Fruit fly (Drosophila melanogaster) whole organism, embryonic: Measurements from ENCODE around the gene mei-P26.

Experiments
- ATbp ChIP-seq: fragments of 200-800 bp; sonication (Bioruptor generic); optimal IDR thresholded peaks from 2 replicates; lab custom pipeline; 2017; ENCODE audit warnings: missing biosample characterization, mild to moderate bottlenecking, missing genetic modification characterization, missing genetic modification reagents
- CG1024 ChIP-seq: fragments of 200-800 bp; sonication (Bioruptor generic); IDR thresholded peaks from 2 replicates; pipeline ENCODE4 v1.3.6; 2022; ENCODE audit warnings: missing biosample characterization, missing genetic modification characterization
- CG10565 ChIP-seq: fragments of 200-800 bp; sonication (Bioruptor generic); optimal IDR thresholded peaks from 3 replicates; lab custom pipeline; 2016; ENCODE audit warnings: missing biosample characterization, mild to moderate bottlenecking, missing genetic modification characterization
- CG12104 ChIP-seq: fragments of 200-800 bp; sonication (Bioruptor generic); optimal IDR thresholded peaks from 3 replicates; lab custom pipeline; 2016; ENCODE audit warnings: missing biosample characterization, missing genetic modification characterization
- CG12219 ChIP-seq: fragments of 200-800 bp; sonication (Bioruptor generic); optimal IDR thresholded peaks from 3 replicates; lab custom pipeline; 2018; ENCODE audit warnings: missing biosample characterization, mild to moderate bottlenecking, missing genetic modification characterization
- CG12769 ChIP-seq: fragments of 200-800 bp; sonication (Bioruptor generic); optimal IDR thresholded peaks from 2 replicates; lab custom pipeline; 2019; ENCODE audit warnings: missing biosample characterization, mild to moderate bottlenecking, missing genetic modification characterization, moderate library complexity
- CG13287 ChIP-seq: fragments of 200-800 bp; sonication (Bioruptor generic); IDR thresholded peaks from 2 replicates; pipeline ENCODE4 v1.3.6; 2022; ENCODE audit warnings: missing biosample characterization, missing genetic modification characterization; ENCODE audit not compliant: partially characterized antibody
- CG14860 ChIP-seq: fragments of 200-800 bp; sonication (Bioruptor generic); IDR thresholded peaks from 3 replicates; pipeline ENCODE4 v1.3.6; 2022; ENCODE audit warnings: missing biosample characterization, missing genetic modification characterization; ENCODE audit not compliant: partially characterized antibody
- CG16813 ChIP-seq: fragments of 200-800 bp; sonication (Bioruptor generic); IDR thresholded peaks from 3 replicates; pipeline ENCODE4 v1.3.6; 2022; ENCODE audit warnings: missing biosample characterization, missing genetic modification characterization; ENCODE audit not compliant: partially characterized antibody
- CG17186 ChIP-seq: fragments of 200-800 bp; sonication (Bioruptor generic); optimal IDR thresholded peaks from 3 replicates; lab custom pipeline; 2017; ENCODE audit warnings: missing biosample characterization, missing genetic modification reagents, missing genetic modification characterization
- CG1792 ChIP-seq: fragments of 200-800 bp; sonication (Bioruptor generic); optimal IDR thresholded peaks from 2 replicates; lab custom pipeline; 2016; ENCODE audit warnings: missing biosample characterization, missing genetic modification characterization
- CG18011 ChIP-seq: fragments of 200-800 bp; sonication (Bioruptor generic); optimal IDR thresholded peaks from 2 replicates; lab custom pipeline; 2017; ENCODE audit warnings: missing biosample characterization, missing genetic modification characterization, mild to moderate bottlenecking, moderate library complexity, missing genotype
- CG2129 ChIP-seq: fragments of 200-800 bp; sonication (Bioruptor generic); IDR thresholded peaks from 2 replicates; pipeline ENCODE4 v1.3.6; 2022; ENCODE audit warnings: missing biosample characterization, missing genetic modification characterization; ENCODE audit not compliant: partially characterized antibody
- CG2202 ChIP-seq: fragments of 200-800 bp; sonication (Bioruptor generic); optimal IDR thresholded peaks from 2 replicates; lab custom pipeline; 2018; ENCODE audit warnings: missing biosample characterization, mild to moderate bottlenecking, missing genetic modification characterization
- CG3163 ChIP-seq: fragments of 200-800 bp; sonication (Bioruptor generic); optimal IDR thresholded peaks from 3 replicates; lab custom pipeline; 2016; ENCODE audit warnings: missing biosample characterization, missing genetic modification characterization
- CG34224 ChIP-seq: fragments of 200-800 bp; sonication (Bioruptor generic); IDR thresholded peaks from 3 replicates; pipeline ENCODE4 v1.3.6; 2022; ENCODE audit warnings: missing biosample characterization, missing genetic modification characterization; ENCODE audit not compliant: partially characterized antibody
- CG3847 ChIP-seq: fragments of 200-800 bp; sonication (Bioruptor generic); IDR thresholded peaks from 2 replicates; pipeline ENCODE4 v1.3.6; 2022; ENCODE audit warnings: missing biosample characterization, missing genetic modification characterization
- CG4360 ChIP-seq: fragments of 200-800 bp; sonication (Bioruptor generic); IDR thresholded peaks from 2 replicates; pipeline ENCODE4 v1.3.6; 2022; ENCODE audit warnings: missing biosample characterization, missing genetic modification characterization
- CG6689 ChIP-seq: fragments of 200-800 bp; sonication (Bioruptor generic); IDR thresholded peaks from 2 replicates; pipeline ENCODE4 v1.3.6; 2022; ENCODE audit warnings: missing biosample characterization, missing genetic modification characterization
- CG6791 ChIP-seq: fragments of 200-800 bp; sonication (Bioruptor generic); IDR thresholded peaks from 3 replicates; pipeline ENCODE4 v1.3.6; 2022; ENCODE audit warnings: missing biosample characterization, missing genetic modification characterization; ENCODE audit not compliant: partially characterized antibody
- CG6854 ChIP-seq: fragments of 200-800 bp; sonication (Bioruptor generic); optimal IDR thresholded peaks from 3 replicates; lab custom pipeline; 2017; ENCODE audit warnings: missing biosample characterization, mild to moderate bottlenecking, missing genetic modification characterization
- CG8281 ChIP-seq: fragments of 200-800 bp; sonication (Bioruptor generic); optimal IDR thresholded peaks from 2 replicates; lab custom pipeline; 2018; ENCODE audit warnings: missing biosample characterization, mild to moderate bottlenecking, missing genetic modification characterization, moderate library complexity
- CG8290 ChIP-seq, 3 experiments: fragments of 200-800 bp; sonication (Bioruptor generic); optimal IDR thresholded peaks; 2 replicates each; lab custom pipeline; 2016 to 2019; ENCODE audit warnings: missing biosample characterization in 3 of 3, missing genetic modification characterization in 3 of 3, mild to moderate bottlenecking in 2 of 3, moderate library complexity in 1 of 3
- CG9215 ChIP-seq: fragments of 200-800 bp; sonication (Bioruptor generic); IDR thresholded peaks from 2 replicates; pipeline ENCODE4 v1.3.6; 2022; ENCODE audit warnings: missing biosample characterization, missing genetic modification characterization
- CTCF ChIP-seq: fragments of 200-800 bp; sonication (Bioruptor generic); optimal IDR thresholded peaks from 2 replicates; lab custom pipeline; 2017; ENCODE audit warnings: missing biosample characterization, mild to moderate bottlenecking, missing genetic modification characterization, moderate library complexity
- Dll ChIP-seq: fragments of 200-800 bp; sonication (Bioruptor generic); IDR thresholded peaks from 4 replicates; pipeline ENCODE4 v1.3.6; 2022; ENCODE audit warnings: missing biosample characterization, missing genetic modification characterization; ENCODE audit not compliant: partially characterized antibody
- Doc3 ChIP-seq: fragments of 200-800 bp; sonication (Bioruptor generic); IDR thresholded peaks from 3 replicates; pipeline ENCODE4 v1.3.6; 2022; ENCODE audit warnings: missing biosample characterization, missing genetic modification characterization; ENCODE audit not compliant: partially characterized antibody
- Elba2 ChIP-seq: fragments of 200-800 bp; sonication (Bioruptor generic); optimal IDR thresholded peaks from 3 replicates; lab custom pipeline; 2016; ENCODE audit warnings: missing biosample characterization, missing genetic modification characterization
- Gsc ChIP-seq: fragments of 200-800 bp; sonication (Bioruptor generic); IDR thresholded peaks from 2 replicates; pipeline ENCODE4 v1.3.6; 2022; ENCODE audit warnings: missing biosample characterization, missing genetic modification characterization
- HLH4C ChIP-seq: fragments of 200-800 bp; sonication (Bioruptor generic); IDR thresholded peaks from 3 replicates; pipeline ENCODE4 v1.3.6; 2022; ENCODE audit warnings: missing biosample characterization, missing genetic modification characterization; ENCODE audit not compliant: partially characterized antibody
- HLH54F ChIP-seq: fragments of 200-800 bp; sonication (Bioruptor generic); optimal IDR thresholded peaks from 3 replicates; lab custom pipeline; 2016; ENCODE audit warnings: missing biosample characterization, missing genetic modification characterization
- Hsf ChIP-seq: fragments of 200-800 bp; sonication (Bioruptor generic); optimal IDR thresholded peaks from 3 replicates; lab custom pipeline; 2016; ENCODE audit warnings: missing biosample characterization, missing genetic modification characterization
- Lim3 ChIP-seq: fragments of 200-800 bp; sonication (Bioruptor generic); IDR thresholded peaks from 2 replicates; pipeline ENCODE4 v1.3.6; 2022; ENCODE audit warnings: missing biosample characterization, missing genetic modification characterization
- Nf-YA ChIP-seq: fragments of 200-800 bp; sonication (Bioruptor generic); IDR thresholded peaks from 2 replicates; pipeline ENCODE4 v1.3.6; 2022; ENCODE audit warnings: missing biosample characterization, missing genetic modification characterization
- Ravus ChIP-seq: fragments of 200-800 bp; sonication (Bioruptor generic); IDR thresholded peaks from 2 replicates; pipeline ENCODE4 v1.3.6; 2022; ENCODE audit warnings: missing biosample characterization, missing genetic modification characterization
- Sox102F ChIP-seq: fragments of 200-800 bp; sonication (Bioruptor generic); optimal IDR thresholded peaks from 2 replicates; lab custom pipeline; 2018; ENCODE audit warnings: missing biosample characterization, mild to moderate bottlenecking, missing genetic modification characterization, moderate library complexity
- ato ChIP-seq: fragments of 200-800 bp; sonication (Bioruptor generic); IDR thresholded peaks from 2 replicates; pipeline ENCODE4 v1.3.6; 2022; ENCODE audit warnings: missing biosample characterization, missing genetic modification characterization; ENCODE audit not compliant: partially characterized antibody
- chn ChIP-seq: fragments of 200-800 bp; sonication (Bioruptor generic); optimal IDR thresholded peaks from 2 replicates; lab custom pipeline; 2016; ENCODE audit warnings: missing biosample characterization, missing genetic modification characterization
- exex ChIP-seq: fragments of 200-800 bp; sonication (Bioruptor generic); optimal IDR thresholded peaks from 4 replicates; lab custom pipeline; 2018; ENCODE audit warnings: missing biosample characterization, mild to moderate bottlenecking, missing genetic modification characterization, moderate library complexity
- kay ChIP-seq: fragments of 200-800 bp; sonication (Bioruptor generic); optimal IDR thresholded peaks from 2 replicates; lab custom pipeline; 2016; ENCODE audit warnings: missing biosample characterization, missing genetic modification characterization
- lab ChIP-seq: fragments of 200-800 bp; sonication (Bioruptor generic); optimal IDR thresholded peaks from 3 replicates; lab custom pipeline; 2017; ENCODE audit warnings: missing biosample characterization, missing genetic modification characterization, mild to moderate bottlenecking, moderate library complexity, missing genetic modification reagents
- mld ChIP-seq: fragments of 200-800 bp; sonication (Bioruptor generic); IDR thresholded peaks from 3 replicates; pipeline ENCODE4 v1.3.6; 2022; ENCODE audit warnings: missing biosample characterization, missing genetic modification characterization; ENCODE audit not compliant: partially characterized antibody
- nom ChIP-seq: fragments of 200-800 bp; sonication (Bioruptor generic); optimal IDR thresholded peaks from 2 replicates; lab custom pipeline; 2017; ENCODE audit warnings: missing biosample characterization, missing genetic modification characterization, mild to moderate bottlenecking, moderate library complexity, missing genetic modification reagents
- pho ChIP-seq: fragments of 200-800 bp; sonication (Bioruptor generic); optimal IDR thresholded peaks from 2 replicates; lab custom pipeline; 2016; ENCODE audit warnings: missing biosample characterization, missing genetic modification characterization
- pum ChIP-seq: fragments of 200-800 bp; sonication (Bioruptor generic); optimal IDR thresholded peaks from 2 replicates; lab custom pipeline; 2016; ENCODE audit warnings: missing biosample characterization, missing genetic modification characterization
- ro ChIP-seq: fragments of 200-800 bp; sonication (Bioruptor generic); IDR thresholded peaks from 2 replicates; pipeline ENCODE4 v1.3.6; 2022; ENCODE audit warnings: missing biosample characterization, missing genetic modification characterization
- scrt ChIP-seq: fragments of 200-800 bp; sonication (Bioruptor generic); optimal IDR thresholded peaks from 2 replicates; lab custom pipeline; 2018; ENCODE audit warnings: missing biosample characterization, mild to moderate bottlenecking, missing genetic modification characterization, moderate library complexity
- sens ChIP-seq: fragments of 200-800 bp; sonication (Bioruptor generic); peaks from one replicate; lab custom pipeline; 2016; ENCODE audit warnings: missing biosample characterization, missing genetic modification characterization
- wek ChIP-seq: fragments of 200-800 bp; sonication (Bioruptor generic); optimal IDR thresholded peaks from 3 replicates; lab custom pipeline; 2018; ENCODE audit warnings: missing biosample characterization, mild to moderate bottlenecking, missing genetic modification characterization, moderate library complexity

The mei-P26 gene

DNA sequence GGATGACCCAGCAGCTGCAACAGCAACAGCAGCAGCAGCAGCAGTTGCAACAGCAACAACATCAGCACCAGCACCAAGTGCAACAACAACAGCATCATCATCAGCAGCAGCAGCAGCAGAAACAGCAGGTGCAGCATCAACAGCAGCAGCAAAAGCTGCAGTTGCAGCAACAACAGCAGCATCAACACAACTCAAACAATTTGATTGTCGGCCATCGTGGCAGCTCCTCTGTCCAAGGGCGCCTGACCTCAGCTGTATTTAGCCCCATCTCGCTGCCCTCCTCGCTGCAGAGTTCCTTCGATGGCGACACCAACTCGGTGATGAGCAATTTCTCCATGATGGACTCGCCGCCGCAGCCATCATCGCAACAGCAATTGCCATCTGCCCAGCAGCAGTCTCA lies 5.2 kb downstream of the mei-P26 start:
- no peak for TF ChIP-seq ATbp
- no peak for TF ChIP-seq CG12769 (tag; lab: Kevin White, UChicago)
- no peak for TF ChIP-seq kay (GFP tag; lab: Kevin White, UChicago)
- no peak for TF ChIP-seq ro (GFP tag; lab: Robert Waterston, UW)
- TF ChIP-seq CG8290 (GFP tag; optimal IDR thresholded peaks at IDR 0.05; lab: Kevin White, UChicago), result no peak
- TF ChIP-seq CG8290 (tag; optimal IDR thresholded peaks at IDR 0.05; lab: Kevin White, UChicago), result no peak
- no peak for TF ChIP-seq CG8281
- no peak for TF ChIP-seq CG6854 (GFP tag; lab: Kevin White, UChicago)
- no peak for TF ChIP-seq CG18011 (GFP tag; lab: Kevin White, UChicago)
- TF ChIP-seq CG3847 (GFP tag; lab: Robert Waterston, UW), result no peak
- no peak for TF ChIP-seq CG12219 (GFP tag; lab: Kevin White, UChicago)

DNA sequence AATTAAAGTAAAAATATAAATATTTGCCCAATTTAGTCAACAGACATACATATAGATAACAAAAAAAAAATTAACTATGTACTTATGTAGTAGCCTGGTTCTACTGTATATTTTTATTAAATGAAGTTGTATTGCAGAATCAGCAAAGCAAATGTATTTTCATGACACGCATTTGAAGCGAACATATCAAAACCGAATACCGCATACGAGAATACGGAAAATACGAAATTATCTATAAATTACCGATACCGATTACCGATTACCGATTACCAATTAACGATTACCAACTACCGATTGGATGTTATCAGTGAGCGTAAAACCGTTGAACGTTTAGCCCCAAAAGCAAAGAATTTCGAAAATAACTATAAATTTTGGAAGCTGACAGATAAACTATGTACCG lies 24.4 kb downstream of the mei-P26 start:
- TF ChIP-seq nom, result no peak
- TF ChIP-seq CG1792, result no peak
- no peak for TF ChIP-seq pum (GFP tag; lab: Kevin White, UChicago)
- TF ChIP-seq CTCF (GFP tag; lab: Kevin White, UChicago), result no peak
- peak; percentile 66 for TF ChIP-seq sens (GFP tag; lab: Kevin White, UChicago)
- TF ChIP-seq CG13287 (GFP tag; lab: Robert Waterston, UW), result peak; percentile 53
- TF ChIP-seq CG17186, result no peak
- no peak for TF ChIP-seq chn (GFP tag; lab: Kevin White, UChicago)
- no peak for TF ChIP-seq CG1024 (GFP tag; lab: Robert Waterston, UW)
- no peak for TF ChIP-seq CG3163 (GFP tag; lab: Kevin White, UChicago)
- TF ChIP-seq Doc3 (GFP tag; lab: Robert Waterston, UW), result 0 out of 3 replicates have a peak, but pooled peaks have one; percentile 23
- TF ChIP-seq scrt (GFP tag; lab: Kevin White, UChicago), result no peak
- no peak for TF ChIP-seq CG2129
- peak; percentile 69 for TF ChIP-seq wek (GFP tag; lab: Kevin White, UChicago)
- no peak for TF ChIP-seq exex
- no peak for TF ChIP-seq Sox102F (GFP tag; lab: Kevin White, UChicago)
- TF ChIP-seq Gsc (GFP tag; lab: Robert Waterston, UW), result no peak
- no peak for TF ChIP-seq pho (GFP tag; lab: Kevin White, UChicago)
- TF ChIP-seq CG10565 (GFP tag; lab: Kevin White, UChicago), result no peak
- no peak for TF ChIP-seq CG4360
- peak; percentile 75 for TF ChIP-seq CG6791
- no peak for TF ChIP-seq CG2202 (tag; lab: Kevin White, UChicago)
- TF ChIP-seq CG9215 (GFP tag; lab: Robert Waterston, UW), result no peak
- no peak for TF ChIP-seq Elba2 (GFP tag; lab: Kevin White, UChicago)
- TF ChIP-seq HLH4C, result peak; percentile 65
- TF ChIP-seq Dll, result peak; percentile 41; the same call in 1 of the 4 replicates
- TF ChIP-seq CG12104 (GFP tag; lab: Kevin White, UChicago), result no peak
- no peak for TF ChIP-seq CG6689 (GFP tag; lab: Robert Waterston, UW)
- TF ChIP-seq lab, result no peak
- no peak for TF ChIP-seq HLH54F (GFP tag; lab: Kevin White, UChicago)
- peak; percentile 47; the same call in 1 of the 3 replicates for TF ChIP-seq CG16813
- no peak for TF ChIP-seq Nf-YA (GFP tag; lab: Robert Waterston, UW)
- no peak for TF ChIP-seq Hsf (GFP tag; lab: Kevin White, UChicago)
- 0 out of 2 replicates have a peak, but pooled peaks have one; percentile 35 for TF ChIP-seq ato (GFP tag; lab: Robert Waterston, UW)
- no peak for TF ChIP-seq mld (GFP tag; lab: Robert Waterston, UW)
- TF ChIP-seq Ravus (GFP tag; lab: Robert Waterston, UW), result no peak
- peak; percentile 27; the same call in 1 of the 3 replicates for TF ChIP-seq CG34224 (GFP tag; lab: Robert Waterston, UW)
- TF ChIP-seq CG14860 (GFP tag; lab: Robert Waterston, UW), result 0 out of 3 replicates have a peak, but pooled peaks have one; percentile 34
- TF ChIP-seq Lim3, result no peak
